Worm (Caenorhabditis elegans) whole organism, L4 larva: ENCODE results near the gene R07C12.3.

Experiments used
- T20F7.1 ChIP-seq: fragments of 200-800 bp; sonication (Bioruptor generic); optimal IDR thresholded peaks from 2 replicates; lab custom pipeline; 2018; ENCODE audit warnings: mild to moderate bottlenecking, missing genetic modification characterization, missing compliant biosample characterization
- Y5F2A.4 ChIP-seq: fragments of 200-800 bp; sonication (Bioruptor generic); optimal IDR thresholded peaks from 2 replicates; lab custom pipeline; 2018; ENCODE audit warnings: mild to moderate bottlenecking, missing genetic modification characterization, missing compliant biosample characterization
- aha-1 ChIP-seq: fragments of 150-350 bp; peaks from one replicate; lab custom pipeline; 2014; ENCODE audit warnings: missing biosample characterization, missing genetic modification characterization
- ama-1 ChIP-seq: fragments of 150-350 bp; optimal IDR thresholded peaks from 2 replicates; lab custom pipeline; 2014; ENCODE audit warnings: inconsistent platforms, mixed read lengths
- ceh-32 ChIP-seq: sonication (generic microtip); optimal IDR thresholded peaks from 2 replicates; lab custom pipeline; 2016; ENCODE audit warnings: mild to moderate bottlenecking, missing genetic modification characterization, missing compliant biosample characterization; ENCODE audit not compliant: poor library complexity
- daf-16 ChIP-seq, 3 experiments: sonication (generic microtip); optimal IDR thresholded peaks; 2 replicates each; lab custom pipeline; 2016 to 2017; ENCODE audit warnings: missing genetic modification characterization in 3 of 3, missing genetic modification reagents in 3 of 3, mild to moderate bottlenecking in 2 of 3, missing compliant biosample characterization in 2 of 3, missing biosample characterization in 1 of 3, moderate library complexity in 1 of 3
- dmd-6 ChIP-seq: fragments of 200-800 bp; sonication (Bioruptor generic); IDR thresholded peaks from 2 replicates; pipeline ENCODE4 v1.3.6; 2022; ENCODE audit warnings: missing genetic modification reagents, missing genetic modification characterization, missing compliant biosample characterization
- dmd-9 ChIP-seq: fragments of 200-800 bp; sonication (Bioruptor generic); IDR thresholded peaks from 2 replicates; pipeline ENCODE4 v1.3.6; 2022; ENCODE audit warnings: missing genetic modification reagents, missing genetic modification characterization, missing compliant biosample characterization
- fos-1 ChIP-seq: fragments of 150-350 bp; optimal IDR thresholded peaks from 2 replicates; lab custom pipeline; 2014; ENCODE audit warnings: missing biosample characterization, missing genetic modification characterization
- gei-8 ChIP-seq: fragments of 200-800 bp; sonication (Bioruptor generic); optimal IDR thresholded peaks from 2 replicates; lab custom pipeline; 2018; ENCODE audit warnings: mild to moderate bottlenecking, missing genetic modification characterization, missing compliant biosample characterization
- hif-1 ChIP-seq, 2 experiments: sonication (generic microtip); optimal IDR thresholded peaks; 2 replicates each; lab custom pipeline; 2016 to 2017; ENCODE audit warnings: missing compliant biosample characterization in 2 of 2, missing genetic modification characterization in 2 of 2, missing genetic modification reagents in 2 of 2, missing genotype in 2 of 2, mild to moderate bottlenecking in 1 of 2
- hlh-11 ChIP-seq: fragments of 200-800 bp; sonication (Bioruptor generic); optimal IDR thresholded peaks from 2 replicates; lab custom pipeline; 2018; ENCODE audit warnings: mild to moderate bottlenecking, missing genetic modification characterization, missing compliant biosample characterization
- jun-1 ChIP-seq: fragments of 150-350 bp; optimal IDR thresholded peaks from 2 replicates; lab custom pipeline; 2014; ENCODE audit warnings: missing biosample characterization, missing genetic modification reagents, missing genetic modification characterization
- lin-15B ChIP-seq: fragments of 150-350 bp; sonication (generic microtip); optimal IDR thresholded peaks from 3 replicates; lab custom pipeline; 2014; ENCODE audit warnings: missing biosample characterization, missing genetic modification characterization
- lir-3 ChIP-seq: sonication (generic microtip); optimal IDR thresholded peaks from 2 replicates; lab custom pipeline; 2016; ENCODE audit warnings: mild to moderate bottlenecking, missing genetic modification characterization, missing compliant biosample characterization
- madf-5 ChIP-seq, 2 experiments: fragments of 200-800 bp; sonication (Bioruptor generic); IDR thresholded peaks; 2 replicates each; pipeline ENCODE4 v1.3.6; 2022; ENCODE audit warnings: missing compliant biosample characterization in 2 of 2, missing genetic modification characterization in 2 of 2
- madf-9 ChIP-seq: fragments of 200-800 bp; sonication (Bioruptor generic); conservative IDR thresholded peaks from 2 replicates; pipeline ENCODE4 v1.3.6; 2022; ENCODE audit warnings: missing genetic modification reagents, missing genetic modification characterization, missing compliant biosample characterization
- nhr-102 ChIP-seq: sonication (generic microtip); optimal IDR thresholded peaks from 2 replicates; lab custom pipeline; 2016; ENCODE audit warnings: mild to moderate bottlenecking, missing genetic modification characterization, moderate library complexity, missing compliant biosample characterization
- nhr-28 ChIP-seq: fragments of 150-350 bp; optimal IDR thresholded peaks from 2 replicates; lab custom pipeline; 2014; ENCODE audit warnings: missing biosample characterization, missing genetic modification characterization
- nhr-48 ChIP-seq: sonication (generic microtip); optimal IDR thresholded peaks from 2 replicates; lab custom pipeline; 2016; ENCODE audit warnings: mild to moderate bottlenecking, missing genetic modification characterization, missing compliant biosample characterization
- pha-4 ChIP-seq, 2 experiments: fragments of 150-350 bp in 1 of 2; fragments of 200-800 bp in 1 of 2; sonication (Bioruptor generic) in 1 of 2; IDR thresholded peaks in 1 of 2; optimal IDR thresholded peaks in 1 of 2; 2 replicates each; pipeline versions ENCODE4 v1.3.6 to Lab custom; 2014 to 2022; ENCODE audit warnings: missing genetic modification characterization in 2 of 2, missing genetic modification reagents in 2 of 2, missing biosample characterization in 1 of 2, missing compliant biosample characterization in 1 of 2
- php-3 ChIP-seq: fragments of 200-800 bp; sonication (Bioruptor generic); IDR thresholded peaks from 2 replicates; pipeline ENCODE4 v1.3.6; 2022; ENCODE audit warnings: missing genetic modification reagents, missing genetic modification characterization, missing compliant biosample characterization
- pqm-1 ChIP-seq: sonication (generic microtip); optimal IDR thresholded peaks from 2 replicates; lab custom pipeline; 2017; ENCODE audit warnings: missing biosample characterization, missing genetic modification characterization
- rbr-2 ChIP-seq: sonication (generic microtip); optimal IDR thresholded peaks from 2 replicates; lab custom pipeline; 2016; ENCODE audit warnings: missing genotype, missing genetic modification characterization, missing compliant biosample characterization
- snpc-4 ChIP-seq: fragments of 150-350 bp; optimal IDR thresholded peaks from 2 replicates; lab custom pipeline; 2014; ENCODE audit warnings: missing biosample characterization, missing genetic modification characterization
- tra-1 ChIP-seq: fragments of 200-800 bp; sonication (Bioruptor generic); IDR thresholded peaks from 2 replicates; pipeline ENCODE4 v1.3.6; 2022; ENCODE audit warnings: missing genetic modification reagents, missing genetic modification characterization, missing compliant biosample characterization
- unc-62 ChIP-seq, 3 experiments: fragments of 150-350 bp in 1 of 3; sonication (generic microtip); optimal IDR thresholded peaks in 2 of 3; peaks in 1 of 3; 1 replicate in 1 of 3; 2 replicates in 2 of 3; lab custom pipeline; 2014 to 2017; ENCODE audit warnings: missing biosample characterization in 3 of 3, missing genetic modification characterization in 3 of 3, missing genetic modification reagents in 3 of 3, missing genotype in 1 of 3
- vab-7 ChIP-seq: fragments of 200-800 bp; sonication (Bioruptor generic); IDR thresholded peaks from 2 replicates; pipeline ENCODE4 v1.3.6; 2022; ENCODE audit warnings: missing genetic modification reagents, missing genetic modification characterization, missing compliant biosample characterization
- ztf-11 ChIP-seq: fragments of 150-350 bp; optimal IDR thresholded peaks from 2 replicates; lab custom pipeline; 2014; ENCODE audit warnings: missing biosample characterization, missing genetic modification characterization

Gene R07C12.3

DNA sequence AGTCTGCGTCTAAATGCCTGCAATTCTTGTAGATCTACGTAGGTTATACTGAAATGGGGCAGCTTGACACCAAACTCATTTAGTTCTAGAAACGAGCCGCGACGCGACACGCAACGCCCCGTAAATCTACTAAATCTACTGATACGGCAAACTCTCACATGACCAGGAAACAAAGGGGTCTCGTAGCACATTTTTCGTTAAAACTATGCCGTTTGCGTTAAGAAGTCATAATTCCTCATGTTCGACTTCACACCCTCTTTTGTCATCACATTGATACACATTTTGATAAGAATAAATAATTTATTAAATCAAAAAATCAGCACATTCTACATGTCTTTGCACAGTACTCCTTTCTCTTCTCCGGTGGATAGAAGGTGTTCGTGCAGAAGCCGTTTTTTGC, 23.8 kb upstream of the R07C12.3 start:
- TF ChIP-seq dmd-6 (GFP tag; lab: Robert Waterston, UW): peak; percentile 23; the same call in 1 of the 2 replicates
- TF ChIP-seq ztf-11 (tag; lab: Kevin White, UChicago): no peak
- TF ChIP-seq pqm-1 (tag; lab: Kevin White, UChicago): peak; percentile 43
- TF ChIP-seq hlh-11 (tag; lab: Kevin White, UChicago): peak; percentile 28

ce11 chrIV:4123083-4123482, 21.8 kb upstream of the R07C12.3 start, which contains the start of gene mul-1:
Gene mul-1 (minus strand): TSS chrIV:4123166.
- peak in 1 of 2 experiments; percentile 8 for TF ChIP-seq unc-62 (GFP tag; optimal IDR thresholded peaks at IDR 0.05 in 1 of 2; lab: Kevin White, UChicago)
- TF ChIP-seq unc-62 (tag; optimal IDR thresholded peaks at IDR 0.05; lab: Kevin White, UChicago): no peak
- TF ChIP-seq fos-1: no peak
- TF ChIP-seq daf-16 (GFP tag; optimal IDR thresholded peaks at IDR 0.05; lab: Kevin White, UChicago): no peak
- peak; percentile 42 for TF ChIP-seq daf-16 (tag; optimal IDR thresholded peaks at IDR 0.05; lab: Kevin White, UChicago)
- TF ChIP-seq dmd-6 (GFP tag; lab: Robert Waterston, UW): peak; percentile 59

DNA sequence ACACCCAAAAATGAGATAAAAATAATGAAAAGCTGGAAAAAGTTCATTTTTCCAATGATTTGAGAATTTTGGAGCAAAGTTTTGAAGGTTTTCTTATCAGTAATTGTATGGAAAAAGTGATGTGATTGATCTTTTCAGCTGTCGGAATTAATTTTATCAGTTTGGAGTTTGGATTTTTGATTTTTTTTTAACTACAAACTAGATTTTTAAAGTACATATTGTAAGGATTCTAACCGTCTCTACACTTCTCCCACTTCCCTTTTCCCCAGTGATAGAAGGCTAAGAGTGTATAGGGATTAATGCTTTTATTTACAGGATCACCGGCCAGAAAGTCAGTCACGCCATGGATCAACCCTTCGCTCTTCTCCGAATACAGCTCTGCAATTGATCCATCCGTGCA, 19.2 kb upstream of the R07C12.3 start, which contains the start of gene F49F1.7:
Gene F49F1.7, minus strand, starts transcription at position 101 of the 400 bp plus-strand sequence.
- TF ChIP-seq dmd-6 (GFP tag; lab: Robert Waterston, UW): peak; percentile 30; the same call in 1 of the 2 replicates

- no peak for TF ChIP-seq dmd-6 (GFP tag; lab: Robert Waterston, UW)
- no peak for TF ChIP-seq rbr-2 (tag; lab: Kevin White, UChicago)
- TF ChIP-seq jun-1 (tag; lab: Kevin White, UChicago): no peak
- no peak for TF ChIP-seq dmd-9
- no peak for TF ChIP-seq Y5F2A.4
- TF ChIP-seq nhr-28 (tag; lab: Kevin White, UChicago): no peak
Measured at ce11 chrIV:4135744-4136143, 9.1 kb upstream of the R07C12.3 start, which contains the start of gene F49F1.17. Gene F49F1.17 (minus strand): TSS chrIV:4135844.

DNA sequence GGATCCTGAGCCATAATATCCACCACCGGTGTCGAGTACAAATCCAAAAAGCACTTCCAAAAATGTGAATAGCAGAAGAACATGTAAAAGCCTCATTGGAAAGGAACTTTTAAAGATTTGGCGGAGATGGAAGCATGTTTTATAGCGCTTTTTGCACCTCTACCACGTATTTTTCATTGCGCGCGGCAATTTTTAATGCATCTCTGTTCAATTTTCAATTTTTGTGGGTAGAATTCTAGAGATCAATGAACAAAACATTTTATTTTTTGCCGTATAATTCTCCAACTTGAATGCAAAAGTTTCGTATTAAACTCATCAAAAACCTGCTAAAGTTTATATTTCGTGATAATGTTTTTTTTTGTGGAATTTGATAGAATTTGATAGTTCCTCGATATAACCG, 7.4 kb upstream of the R07C12.3 start, which contains the start of gene F49F1.9:
Gene F49F1.9, minus strand, starts transcription at position 101 of the 400 bp plus-strand sequence.
- TF ChIP-seq T20F7.1 (no peak), vab-7 (GFP tag; lab: Robert Waterston, UW) (no peak), ceh-32 (tag; lab: Kevin White, UChicago) (no peak), pqm-1 (tag; lab: Kevin White, UChicago) (no peak), hif-1 (tag; optimal IDR thresholded peaks at IDR 0.05; lab: Kevin White, UChicago) (no peak), lin-15B (tag; lab: Kevin White, UChicago) (no peak), gei-8 (GFP tag; lab: Kevin White, UChicago) (no peak), pha-4 (GFP tag; IDR thresholded peaks at IDR 0.05; lab: Robert Waterston, UW) (no peak), pha-4 (tag; optimal IDR thresholded peaks at IDR 0.05; lab: Kevin White, UChicago) (no peak), ama-1 (no peak), lir-3 (tag; lab: Kevin White, UChicago) (no peak), nhr-102 (tag; lab: Kevin White, UChicago) (no peak)

DNA sequence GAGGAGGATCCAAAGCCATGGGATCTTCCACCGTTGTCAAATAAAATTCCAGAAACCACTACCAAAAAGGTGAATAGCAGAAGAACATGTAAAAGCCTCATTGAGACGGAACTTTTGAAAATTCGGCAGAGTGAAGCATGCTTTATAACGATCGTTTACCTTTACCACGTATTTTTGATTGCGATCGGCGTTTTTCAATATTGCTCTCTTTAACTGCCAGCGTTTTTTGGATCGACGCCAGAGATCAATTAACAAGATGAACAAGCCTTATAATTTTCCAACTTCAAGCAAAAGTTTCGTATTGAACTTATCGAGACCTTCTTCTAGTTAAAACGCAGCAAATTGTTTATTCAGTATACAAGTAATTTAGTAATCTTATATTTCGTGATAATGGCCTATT, 5.9 kb upstream of the R07C12.3 start, which contains the start of gene F49F1.10:
Gene F49F1.10, minus strand, starts transcription at position 101 of the 400 bp plus-strand sequence.
- TF ChIP-seq aha-1 (tag; lab: Kevin White, UChicago): no peak
- no peak for TF ChIP-seq php-3
- TF ChIP-seq nhr-48 (tag; lab: Kevin White, UChicago): no peak
- no peak for TF ChIP-seq tra-1 (GFP tag; lab: Robert Waterston, UW)
- TF ChIP-seq madf-5 (GFP tag; IDR thresholded peaks at IDR 0.05; lab: Robert Waterston, UW): no peak
- no peak for TF ChIP-seq madf-9
- TF ChIP-seq snpc-4 (tag; lab: Kevin White, UChicago): no peak
